Worm (Caenorhabditis elegans): ENCODE results near the gene acr-23.

- TF ChIP-seq lsy-2 (tag; optimal IDR thresholded peaks at IDR 0.05) (no peak), pha-4 (tag; optimal IDR thresholded peaks at IDR 0.05) (no peak)
These were observed at the start of gene acr-23 for ce11 chrV:3659472-3659871.

All from whole organism, mixed stage, embryonic.